Worm (Caenorhabditis elegans) whole organism, L2 larva: ENCODE data around the gene appg-2.

Experiments
- C34F6.9 ChIP-seq: fragments of 150-350 bp; optimal IDR thresholded peaks from 2 replicates; lab custom pipeline; 2014; ENCODE audit warnings: missing biosample characterization, missing genetic modification characterization
- ama-1 ChIP-seq: fragments of 150-350 bp; optimal IDR thresholded peaks from 2 replicates; lab custom pipeline; 2018; ENCODE audit warnings: inconsistent platforms
- blmp-1 ChIP-seq: sonication (generic microtip); optimal IDR thresholded peaks from 2 replicates; lab custom pipeline; 2017; ENCODE audit warnings: missing genetic modification characterization, mild to moderate bottlenecking, missing compliant biosample characterization, antibody characterized with exemption, moderate library complexity; ENCODE audit not compliant: insufficient read depth
- lsy-2 ChIP-seq, 2 experiments: fragments of 150-350 bp in 1 of 2; sonication (generic microtip) in 1 of 2; optimal IDR thresholded peaks; 2 replicates each; lab custom pipeline; 2014 to 2017; ENCODE audit warnings: missing biosample characterization in 2 of 2, missing genetic modification characterization in 2 of 2
- nhr-12 ChIP-seq: fragments of 150-350 bp; optimal IDR thresholded peaks from 2 replicates; lab custom pipeline; 2014; ENCODE audit warnings: missing biosample characterization, missing genetic modification characterization
- skn-1 ChIP-seq: sonication (generic microtip); optimal IDR thresholded peaks from 2 replicates; lab custom pipeline; 2017; ENCODE audit warnings: missing biosample characterization, missing genetic modification characterization
- unc-62 ChIP-seq: fragments of 150-350 bp; optimal IDR thresholded peaks from 2 replicates; lab custom pipeline; 2014; ENCODE audit warnings: missing biosample characterization, missing genetic modification reagents, missing genetic modification characterization

ce11 chrII:8814231-8814630, 13.3 kb downstream of the appg-2 start:
- TF ChIP-seq C34F6.9 (tag; lab: Kevin White, UChicago): no peak
- no peak for TF ChIP-seq skn-1 (tag; lab: Kevin White, UChicago)
- TF ChIP-seq nhr-12 (tag; lab: Kevin White, UChicago): no peak
- TF ChIP-seq blmp-1 (tag; lab: Kevin White, UChicago): no peak
- TF ChIP-seq ama-1 (lab: Kevin White, UChicago): no peak
- TF ChIP-seq unc-62: no peak
- TF ChIP-seq lsy-2 (tag; optimal IDR thresholded peaks at IDR 0.05; lab: Kevin White, UChicago): no peak
